Worm (Caenorhabditis elegans) whole organism, L4 larva: ENCODE results near the gene gpa-6.

Source experiments
- F44E2.7 ChIP-seq: fragments of 200-800 bp; sonication (Bioruptor generic); IDR thresholded peaks from 2 replicates; pipeline ENCODE4 v2.1.2; 2022; ENCODE audit warnings: missing genetic modification characterization, missing compliant biosample characterization
- R02D3.7 ChIP-seq: fragments of 150-350 bp; sonication (generic microtip); optimal IDR thresholded peaks from 3 replicates; lab custom pipeline; 2014; ENCODE audit warnings: missing biosample characterization, missing genetic modification characterization
- T20F7.1 ChIP-seq: fragments of 200-800 bp; sonication (Bioruptor generic); optimal IDR thresholded peaks from 2 replicates; lab custom pipeline; 2018; ENCODE audit warnings: mild to moderate bottlenecking, missing genetic modification characterization, missing compliant biosample characterization
- T26A8.4 ChIP-seq: fragments of 200-800 bp; sonication (Bioruptor generic); IDR thresholded peaks from 2 replicates; pipeline ENCODE4 v1.3.6; 2022; ENCODE audit warnings: missing genetic modification characterization, missing compliant biosample characterization
- Y5F2A.4 ChIP-seq: fragments of 200-800 bp; sonication (Bioruptor generic); optimal IDR thresholded peaks from 2 replicates; lab custom pipeline; 2018; ENCODE audit warnings: mild to moderate bottlenecking, missing genetic modification characterization, missing compliant biosample characterization
- aha-1 ChIP-seq: fragments of 150-350 bp; peaks from one replicate; lab custom pipeline; 2014; ENCODE audit warnings: missing biosample characterization, missing genetic modification characterization
- ama-1 ChIP-seq: fragments of 150-350 bp; optimal IDR thresholded peaks from 2 replicates; lab custom pipeline; 2014; ENCODE audit warnings: inconsistent platforms, mixed read lengths
- ceh-20 ChIP-seq: fragments of 200-800 bp; sonication (Bioruptor generic); IDR thresholded peaks from 2 replicates; pipeline ENCODE4 v1.3.6; 2022; ENCODE audit warnings: missing genetic modification reagents, missing genetic modification characterization, missing compliant biosample characterization
- ceh-28 ChIP-seq: fragments of 150-350 bp; optimal IDR thresholded peaks from 2 replicates; lab custom pipeline; 2014; ENCODE audit warnings: missing biosample characterization, missing genetic modification reagents, missing genetic modification characterization
- ceh-32 ChIP-seq: sonication (generic microtip); optimal IDR thresholded peaks from 2 replicates; lab custom pipeline; 2016; ENCODE audit warnings: mild to moderate bottlenecking, missing genetic modification characterization, missing compliant biosample characterization; ENCODE audit not compliant: poor library complexity
- dmd-6 ChIP-seq: fragments of 200-800 bp; sonication (Bioruptor generic); IDR thresholded peaks from 2 replicates; pipeline ENCODE4 v1.3.6; 2022; ENCODE audit warnings: missing genetic modification reagents, missing genetic modification characterization, missing compliant biosample characterization
- dmd-8 ChIP-seq: fragments of 200-800 bp; sonication (Bioruptor generic); IDR thresholded peaks from 2 replicates; pipeline ENCODE4 v1.3.6; 2022; ENCODE audit warnings: missing genetic modification characterization, missing compliant biosample characterization
- fos-1 ChIP-seq: fragments of 150-350 bp; optimal IDR thresholded peaks from 2 replicates; lab custom pipeline; 2014; ENCODE audit warnings: missing biosample characterization, missing genetic modification characterization
- gei-8 ChIP-seq: fragments of 200-800 bp; sonication (Bioruptor generic); optimal IDR thresholded peaks from 2 replicates; lab custom pipeline; 2018; ENCODE audit warnings: mild to moderate bottlenecking, missing genetic modification characterization, missing compliant biosample characterization
- lin-1 ChIP-seq: fragments of 200-800 bp; sonication (Bioruptor generic); IDR thresholded peaks from 2 replicates; pipeline ENCODE4 v1.3.6; 2022; ENCODE audit warnings: missing genetic modification reagents, missing genetic modification characterization, missing compliant biosample characterization
- madf-9 ChIP-seq: fragments of 200-800 bp; sonication (Bioruptor generic); conservative IDR thresholded peaks from 2 replicates; pipeline ENCODE4 v1.3.6; 2022; ENCODE audit warnings: missing genetic modification reagents, missing genetic modification characterization, missing compliant biosample characterization
- mdt-29 ChIP-seq: fragments of 200-800 bp; sonication (Bioruptor generic); IDR thresholded peaks from 2 replicates; pipeline ENCODE4 v1.3.6; 2022; ENCODE audit warnings: missing genetic modification reagents, missing genetic modification characterization, missing compliant biosample characterization
- mxl-3 ChIP-seq: fragments of 200-800 bp; sonication (Bioruptor generic); optimal IDR thresholded peaks from 2 replicates; lab custom pipeline; 2018; ENCODE audit warnings: mild to moderate bottlenecking, missing genetic modification characterization, missing compliant biosample characterization
- php-3 ChIP-seq: fragments of 200-800 bp; sonication (Bioruptor generic); IDR thresholded peaks from 2 replicates; pipeline ENCODE4 v1.3.6; 2022; ENCODE audit warnings: missing genetic modification reagents, missing genetic modification characterization, missing compliant biosample characterization
- pqm-1 ChIP-seq: sonication (generic microtip); optimal IDR thresholded peaks from 2 replicates; lab custom pipeline; 2017; ENCODE audit warnings: missing biosample characterization, missing genetic modification characterization
- rbr-2 ChIP-seq: sonication (generic microtip); optimal IDR thresholded peaks from 2 replicates; lab custom pipeline; 2016; ENCODE audit warnings: missing genotype, missing genetic modification characterization, missing compliant biosample characterization
- tra-1 ChIP-seq: fragments of 200-800 bp; sonication (Bioruptor generic); IDR thresholded peaks from 2 replicates; pipeline ENCODE4 v1.3.6; 2022; ENCODE audit warnings: missing genetic modification reagents, missing genetic modification characterization, missing compliant biosample characterization
- zip-11 ChIP-seq: fragments of 200-800 bp; sonication (Bioruptor generic); IDR thresholded peaks from 2 replicates; pipeline ENCODE4 v1.3.6; 2022; ENCODE audit warnings: missing genetic modification characterization, missing compliant biosample characterization
- ztf-11 ChIP-seq: fragments of 150-350 bp; optimal IDR thresholded peaks from 2 replicates; lab custom pipeline; 2014; ENCODE audit warnings: missing biosample characterization, missing genetic modification characterization
- ztf-7 ChIP-seq: fragments of 150-350 bp; optimal IDR thresholded peaks from 2 replicates; lab custom pipeline; 2014; ENCODE audit warnings: missing biosample characterization, missing genetic modification characterization

Gene gpa-6

ce11 chrX:13234879-13235278, 43.9 kb downstream of the gpa-6 start, which contains the start of gene K08H2.2:
Gene K08H2.2, minus strand, starts transcription at chrX:13234979.
- TF ChIP-seq aha-1 (tag; lab: Kevin White, UChicago) (peak; percentile 1), fos-1 (tag; lab: Kevin White, UChicago) (no peak)

- TF ChIP-seq ceh-32 (tag; lab: Kevin White, UChicago) (no peak), zip-11 (GFP tag; lab: Robert Waterston, UW) (no peak), ztf-11 (tag; lab: Kevin White, UChicago) (no peak), mxl-3 (no peak), Y5F2A.4 (GFP tag; lab: Kevin White, UChicago) (no peak), R02D3.7 (no peak), ceh-28 (tag; lab: Kevin White, UChicago) (no peak), lin-1 (no peak)
- TF ChIP-seq, all 104 proteins: peak for 0
Measured at ce11 chrX:13237102-13237501, 46.1 kb downstream of the gpa-6 start, which contains the start of gene K08H2.3. Gene K08H2.3, plus strand, starts transcription at chrX:13237402.

ce11 chrX:13238197-13238596, 47.2 kb downstream of the gpa-6 start, which contains the start of gene K08H2.4:
Gene K08H2.4, plus strand, starts transcription at chrX:13238497.
- no peak for TF ChIP-seq ceh-20
- no peak for TF ChIP-seq dmd-8 (GFP tag; lab: Robert Waterston, UW)
- no peak for TF ChIP-seq ama-1 (lab: Kevin White, UChicago)
- no peak for TF ChIP-seq rbr-2
- TF ChIP-seq fos-1 (tag; lab: Kevin White, UChicago): no peak
- TF ChIP-seq mxl-3: no peak
- no peak for TF ChIP-seq php-3 (GFP tag; lab: Robert Waterston, UW)
- TF ChIP-seq tra-1 (GFP tag; lab: Robert Waterston, UW): no peak
- TF ChIP-seq gei-8 (GFP tag; lab: Kevin White, UChicago): no peak
- TF ChIP-seq T20F7.1: no peak
- TF ChIP-seq madf-9 (GFP tag; lab: Robert Waterston, UW): no peak
- TF ChIP-seq pqm-1 (tag; lab: Kevin White, UChicago): no peak
- TF ChIP-seq R02D3.7: no peak
- TF ChIP-seq T26A8.4: no peak

- TF ChIP-seq ztf-7 (tag; lab: Kevin White, UChicago) (no peak), tra-1 (GFP tag; lab: Robert Waterston, UW) (no peak), dmd-6 (GFP tag; lab: Robert Waterston, UW) (no peak), F44E2.7 (GFP tag; lab: Robert Waterston, UW) (no peak), mdt-29 (GFP tag; lab: Robert Waterston, UW) (no peak)
Measured at ce11 chrX:13242231-13242630, 51.2 kb downstream of the gpa-6 start, which contains the start of gene K08H2.5. Gene K08H2.5, minus strand, starts transcription at chrX:13242331.
